Worm (Caenorhabditis elegans) whole organism, L4 larva: ENCODE measurements around the gene D2089.8.

Experiments
- ces-1 ChIP-seq: fragments of 150-350 bp; sonication (generic microtip); optimal IDR thresholded peaks from 4 replicates; lab custom pipeline; 2014; ENCODE audit warnings: missing biosample characterization, missing genetic modification reagents, missing genetic modification characterization
- nhr-28 ChIP-seq: fragments of 150-350 bp; optimal IDR thresholded peaks from 2 replicates; lab custom pipeline; 2014; ENCODE audit warnings: missing biosample characterization, missing genetic modification characterization
- nhr-48 ChIP-seq: sonication (generic microtip); optimal IDR thresholded peaks from 2 replicates; lab custom pipeline; 2016; ENCODE audit warnings: mild to moderate bottlenecking, missing genetic modification characterization, missing compliant biosample characterization
- snpc-4 ChIP-seq: fragments of 150-350 bp; optimal IDR thresholded peaks from 2 replicates; lab custom pipeline; 2014; ENCODE audit warnings: missing biosample characterization, missing genetic modification characterization

DNA sequence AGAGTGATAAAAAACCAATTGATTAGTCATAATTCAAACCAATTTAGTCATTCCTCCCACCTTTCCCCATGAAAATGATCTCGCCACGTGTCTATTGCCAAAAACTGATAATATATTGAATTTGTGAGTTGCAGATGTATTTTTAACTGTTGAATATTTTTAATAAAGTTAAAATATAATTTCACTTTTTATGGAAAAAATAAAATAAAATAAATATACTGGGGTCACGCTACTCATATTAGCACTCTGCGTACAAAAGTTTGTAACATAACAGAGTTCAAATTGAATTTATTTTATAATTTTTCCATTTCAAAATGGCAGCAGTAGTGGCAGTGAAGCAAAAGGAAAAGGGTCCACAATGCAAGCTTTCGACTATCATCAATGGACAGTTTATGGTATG, 44.4 kb downstream of the D2089.8 start, which contains the start of gene C14A4.13:
- no peak for TF ChIP-seq nhr-48 (tag; lab: Kevin White, UChicago)
- TF ChIP-seq ces-1 = no peak
- no peak for TF ChIP-seq snpc-4 (tag; lab: Kevin White, UChicago)
- no peak for TF ChIP-seq nhr-28
